Worm (Caenorhabditis elegans): ENCODE measurements around the gene T10B10.8.

DNA sequence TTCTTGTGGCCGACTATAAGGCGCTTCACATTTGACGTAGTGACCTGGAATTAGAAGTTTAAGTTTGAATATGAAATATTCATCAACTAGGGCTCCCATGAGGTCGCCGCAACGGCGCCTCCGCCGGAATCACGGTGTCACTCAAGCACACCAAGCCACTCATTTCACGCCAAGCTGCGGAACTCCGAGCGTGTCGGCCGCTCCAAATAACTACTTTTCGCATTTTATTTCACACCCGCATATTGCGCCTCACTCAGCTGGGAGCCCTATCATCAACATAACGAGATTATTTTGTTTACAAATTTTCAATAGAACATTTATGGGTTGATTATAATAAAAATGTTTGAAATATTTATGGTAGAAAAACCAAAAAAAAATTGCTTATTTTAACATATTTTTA, 8.2 kb downstream of the T10B10.8 start:
- TF ChIP-seq nhr-77 (tag; optimal IDR thresholded peaks at IDR 0.05) (no peak), ZK546.5 (tag; optimal IDR thresholded peaks at IDR 0.05) (no peak), nhr-25 (tag; optimal IDR thresholded peaks at IDR 0.05) (no peak), ceh-16 (tag; optimal IDR thresholded peaks at IDR 0.05) (no peak), nhr-12 (tag; optimal IDR thresholded peaks at IDR 0.05) (no peak), R02D3.7 (tag; optimal IDR thresholded peaks at IDR 0.05) (no peak), dmd-4 (tag; optimal IDR thresholded peaks at IDR 0.05) (no peak), snpc-4 (tag; optimal IDR thresholded peaks at IDR 0.05) (no peak), ztf-11 (tag; optimal IDR thresholded peaks at IDR 0.05) (no peak)

All from whole organism, L2 larva.